Worm (Caenorhabditis elegans) whole organism, late embryonic: Measurements from ENCODE around the gene srsx-25.

ENCODE experiments used
- C08G9.2 ChIP-seq: sonication (generic microtip); optimal IDR thresholded peaks from 2 replicates; lab custom pipeline; 2016; ENCODE audit warnings: mild to moderate bottlenecking, missing genetic modification characterization, moderate library complexity, missing compliant biosample characterization
- C38D4.7 ChIP-seq: fragments of 200-800 bp; sonication (Bioruptor generic); optimal IDR thresholded peaks from 2 replicates; lab custom pipeline; 2018; ENCODE audit warnings: mild to moderate bottlenecking, missing genetic modification characterization, moderate library complexity, missing compliant biosample characterization
- F13H6.1 ChIP-seq: sonication (generic microtip); optimal IDR thresholded peaks from 2 replicates; lab custom pipeline; 2016; ENCODE audit warnings: missing genetic modification characterization, missing compliant biosample characterization
- T23F11.4 ChIP-seq: fragments of 200-800 bp; sonication (Bioruptor generic); optimal IDR thresholded peaks from 2 replicates; lab custom pipeline; 2018; ENCODE audit warnings: mild to moderate bottlenecking, missing genetic modification characterization, missing compliant biosample characterization
- Y22D7AL.16 ChIP-seq: sonication (generic microtip); optimal IDR thresholded peaks from 2 replicates; lab custom pipeline; 2016; ENCODE audit warnings: missing genetic modification characterization, missing compliant biosample characterization
- ceh-18 ChIP-seq: sonication (generic microtip); optimal IDR thresholded peaks from 2 replicates; lab custom pipeline; 2016; ENCODE audit warnings: missing genetic modification characterization, missing compliant biosample characterization
- ceh-2 ChIP-seq: sonication (generic microtip); optimal IDR thresholded peaks from 2 replicates; lab custom pipeline; 2016; ENCODE audit warnings: missing genotype, missing genetic modification characterization, missing compliant biosample characterization
- ceh-22 ChIP-seq: sonication (generic microtip); optimal IDR thresholded peaks from 2 replicates; lab custom pipeline; 2017; ENCODE audit warnings: missing biosample characterization, missing genetic modification characterization
- ceh-24 ChIP-seq: sonication (generic microtip); optimal IDR thresholded peaks from 2 replicates; lab custom pipeline; 2016; ENCODE audit warnings: mild to moderate bottlenecking, missing genetic modification characterization, missing compliant biosample characterization
- ceh-30 ChIP-seq: fragments of 150-350 bp; optimal IDR thresholded peaks from 2 replicates; lab custom pipeline; 2014; ENCODE audit warnings: missing biosample characterization, missing genetic modification characterization
- ceh-48 ChIP-seq: sonication (generic microtip); optimal IDR thresholded peaks from 2 replicates; lab custom pipeline; 2016; ENCODE audit warnings: missing genetic modification characterization, inconsistent platforms, missing compliant biosample characterization
- ceh-9 ChIP-seq: sonication (generic microtip); optimal IDR thresholded peaks from 2 replicates; lab custom pipeline; 2016; ENCODE audit warnings: mild to moderate bottlenecking, missing genetic modification characterization, inconsistent platforms, missing compliant biosample characterization
- dve-1 ChIP-seq: sonication (generic microtip); optimal IDR thresholded peaks from 2 replicates; lab custom pipeline; 2017; ENCODE audit warnings: antibody characterized with exemption, mild to moderate bottlenecking, missing genetic modification characterization, missing compliant biosample characterization
- elt-2 ChIP-seq: sonication (generic microtip); optimal IDR thresholded peaks from 2 replicates; lab custom pipeline; 2016; ENCODE audit warnings: missing genetic modification reagents, missing genetic modification characterization, missing compliant biosample characterization
- ets-4 ChIP-seq: sonication (generic microtip); optimal IDR thresholded peaks from 2 replicates; lab custom pipeline; 2016; ENCODE audit warnings: missing genetic modification characterization, missing compliant biosample characterization
- eyg-1 ChIP-seq: sonication (generic microtip); optimal IDR thresholded peaks from 2 replicates; lab custom pipeline; 2016; ENCODE audit warnings: missing genotype, missing genetic modification characterization, missing compliant biosample characterization
- fax-1 ChIP-seq: sonication (generic microtip); optimal IDR thresholded peaks from 2 replicates; lab custom pipeline; 2016; ENCODE audit warnings: missing genotype, missing genetic modification characterization, missing compliant biosample characterization
- fkh-10 ChIP-seq: fragments of 150-350 bp; optimal IDR thresholded peaks from 2 replicates; lab custom pipeline; 2014; ENCODE audit warnings: missing biosample characterization, missing genetic modification reagents, missing genetic modification characterization
- hlh-8 ChIP-seq: sonication (generic microtip); optimal IDR thresholded peaks from 2 replicates; lab custom pipeline; 2016; ENCODE audit warnings: missing genotype, missing genetic modification characterization, missing compliant biosample characterization
- lim-6 ChIP-seq: sonication (generic microtip); optimal IDR thresholded peaks from 2 replicates; lab custom pipeline; 2016; ENCODE audit warnings: missing genetic modification characterization, missing compliant biosample characterization
- mec-3 ChIP-seq: sonication (generic microtip); optimal IDR thresholded peaks from 2 replicates; lab custom pipeline; 2016; ENCODE audit warnings: borderline replicate concordance, missing genetic modification characterization, missing compliant biosample characterization
- nhr-232 ChIP-seq: sonication (generic microtip); optimal IDR thresholded peaks from 2 replicates; lab custom pipeline; 2016; ENCODE audit warnings: missing genetic modification characterization, missing compliant biosample characterization
- npax-4 ChIP-seq: sonication (generic microtip); optimal IDR thresholded peaks from 2 replicates; lab custom pipeline; 2016; ENCODE audit warnings: missing genetic modification characterization, missing compliant biosample characterization
- pax-1 ChIP-seq: fragments of 150-350 bp; optimal IDR thresholded peaks from 2 replicates; lab custom pipeline; 2014; ENCODE audit warnings: missing biosample characterization, missing genetic modification characterization
- pha-4 ChIP-seq: fragments of 150-350 bp; optimal IDR thresholded peaks from 2 replicates; lab custom pipeline; 2018; ENCODE audit warnings: missing biosample characterization, missing genetic modification reagents, missing genetic modification characterization
- pqm-1 ChIP-seq: sonication (generic microtip); optimal IDR thresholded peaks from 2 replicates; lab custom pipeline; 2016; ENCODE audit warnings: missing genetic modification characterization, missing compliant biosample characterization
- pros-1 ChIP-seq: fragments of 150-350 bp; optimal IDR thresholded peaks from 2 replicates; lab custom pipeline; 2014; ENCODE audit warnings: missing biosample characterization, missing genetic modification reagents, missing genetic modification characterization
- ref-2 ChIP-seq: sonication (generic microtip); optimal IDR thresholded peaks from 2 replicates; lab custom pipeline; 2016; ENCODE audit warnings: missing genetic modification characterization, missing compliant biosample characterization
- sox-4 ChIP-seq: sonication (generic microtip); optimal IDR thresholded peaks from 2 replicates; lab custom pipeline; 2017; ENCODE audit warnings: mild to moderate bottlenecking, missing genetic modification characterization, inconsistent platforms, missing compliant biosample characterization
- ttx-3 ChIP-seq: sonication (generic microtip); optimal IDR thresholded peaks from 2 replicates; lab custom pipeline; 2016; ENCODE audit warnings: missing genetic modification reagents, missing genetic modification characterization, missing compliant biosample characterization
- unc-3 ChIP-seq, 2 experiments: fragments of 200-800 bp in 1 of 2; sonication (Bioruptor generic) in 1 of 2; sonication (generic microtip) in 1 of 2; conservative IDR thresholded peaks in 1 of 2; optimal IDR thresholded peaks in 1 of 2; 2 replicates each; pipeline versions ENCODE4 v1.3.6 to Lab custom; 2016 to 2022; ENCODE audit warnings: missing compliant biosample characterization in 2 of 2, missing genetic modification characterization in 2 of 2, missing genetic modification reagents in 1 of 2
- zip-5 ChIP-seq: sonication (generic microtip); optimal IDR thresholded peaks from 2 replicates; lab custom pipeline; 2016; ENCODE audit warnings: missing genetic modification characterization, missing compliant biosample characterization
- ztf-16 ChIP-seq: sonication (generic microtip); optimal IDR thresholded peaks from 2 replicates; lab custom pipeline; 2017; ENCODE audit warnings: missing genetic modification characterization, missing compliant biosample characterization

Gene srsx-25

ce11 chrIV:13395255-13395654, 30.3 kb downstream of the srsx-25 start (continued):
- no peak for TF ChIP-seq ceh-24
- peak; percentile 2 for TF ChIP-seq ref-2
- peak; percentile 6 for TF ChIP-seq pros-1 (tag; lab: Kevin White, UChicago)
- TF ChIP-seq Y22D7AL.16 (tag; lab: Kevin White, UChicago) = no peak
- TF ChIP-seq mec-3 (tag; lab: Kevin White, UChicago) = no peak
- no peak for TF ChIP-seq unc-3 (GFP tag; conservative IDR thresholded peaks at IDR 0.05; lab: Robert Waterston, UW)
- no peak for TF ChIP-seq unc-3 (tag; optimal IDR thresholded peaks at IDR 0.05; lab: Kevin White, UChicago)
- TF ChIP-seq ceh-2 (tag; lab: Kevin White, UChicago) = no peak
- no peak for TF ChIP-seq pax-1 (tag; lab: Kevin White, UChicago)
- no peak for TF ChIP-seq eyg-1
- no peak for TF ChIP-seq hlh-8 (tag; lab: Kevin White, UChicago)
- TF ChIP-seq ceh-22 (tag; lab: Kevin White, UChicago) = no peak
- no peak for TF ChIP-seq F13H6.1 (tag; lab: Kevin White, UChicago)
- no peak for TF ChIP-seq npax-4 (tag; lab: Kevin White, UChicago)
- no peak for TF ChIP-seq lim-6 (tag; lab: Kevin White, UChicago)
- TF ChIP-seq zip-5 (tag; lab: Kevin White, UChicago) = no peak
- TF ChIP-seq T23F11.4 (GFP tag; lab: Kevin White, UChicago) = no peak
- TF ChIP-seq pqm-1 = peak; percentile 63
- TF ChIP-seq dve-1 (tag; lab: Kevin White, UChicago) = peak; percentile 48
- peak; percentile 30 for TF ChIP-seq ceh-9 (tag; lab: Kevin White, UChicago)
- no peak for TF ChIP-seq ceh-30 (tag; lab: Kevin White, UChicago)
- no peak for TF ChIP-seq C38D4.7 (GFP tag; lab: Kevin White, UChicago)
- TF ChIP-seq pha-4 (tag; lab: Kevin White, UChicago) = no peak
- TF ChIP-seq fkh-10 (GFP tag; lab: Kevin White, UChicago) = no peak
- TF ChIP-seq ttx-3 (tag; lab: Kevin White, UChicago) = no peak
- TF ChIP-seq ets-4 (tag; lab: Kevin White, UChicago) = no peak
- TF ChIP-seq, all 69 proteins: peak for 14

- TF ChIP-seq elt-2 (tag; lab: Kevin White, UChicago) (peak; percentile 78), fkh-10 (GFP tag; lab: Kevin White, UChicago) (no peak), ceh-48 (tag; lab: Kevin White, UChicago) (no peak), zip-5 (tag; lab: Kevin White, UChicago) (no peak)
- TF ChIP-seq, all 69 proteins: peak for 1
Observed at ce11 chrIV:13396375-13396774, 31.4 kb downstream of the srsx-25 start.

- no peak for TF ChIP-seq T23F11.4 (GFP tag; lab: Kevin White, UChicago)
- no peak for TF ChIP-seq sox-4
- no peak for TF ChIP-seq ceh-24
- TF ChIP-seq, all 69 proteins: peak for 0
Observed at ce11 chrIV:13398728-13399127, 33.8 kb downstream of the srsx-25 start, which contains the start of gene Y62E10A.13. Gene Y62E10A.13 (minus strand): TSS chrIV:13399053.

ce11 chrIV:13400456-13401364, 35.7 kb downstream of the srsx-25 start, which contains the start of the genes memi-2 and cyp-31A5:
Gene memi-2 (minus strand): TSS chrIV:13400506.
Gene cyp-31A5 (plus strand): TSS chrIV:13401289.
- TF ChIP-seq F13H6.1 (tag; lab: Kevin White, UChicago) = no peak
- no peak for TF ChIP-seq nhr-232 (tag; lab: Kevin White, UChicago)
- TF ChIP-seq npax-4 (tag; lab: Kevin White, UChicago) = no peak
- TF ChIP-seq C38D4.7 (GFP tag; lab: Kevin White, UChicago) = no peak
- TF ChIP-seq ref-2 = no peak
- TF ChIP-seq, all 69 proteins: peak for 0

ce11 chrIV:13408018-13408417, 43.0 kb downstream of the srsx-25 start, which contains the start of gene Y62E10A.19:
Gene Y62E10A.19 (minus strand): TSS chrIV:13408306.
- TF ChIP-seq eyg-1 (no peak), lim-6 (tag; lab: Kevin White, UChicago) (no peak), sox-4 (no peak), pax-1 (tag; lab: Kevin White, UChicago) (no peak), C08G9.2 (tag; lab: Kevin White, UChicago) (no peak), fax-1 (tag; lab: Kevin White, UChicago) (no peak), ztf-16 (tag; lab: Kevin White, UChicago) (no peak), ceh-18 (no peak)
